Worm (Caenorhabditis elegans): ENCODE measurements around the gene srx-78.

DNA sequence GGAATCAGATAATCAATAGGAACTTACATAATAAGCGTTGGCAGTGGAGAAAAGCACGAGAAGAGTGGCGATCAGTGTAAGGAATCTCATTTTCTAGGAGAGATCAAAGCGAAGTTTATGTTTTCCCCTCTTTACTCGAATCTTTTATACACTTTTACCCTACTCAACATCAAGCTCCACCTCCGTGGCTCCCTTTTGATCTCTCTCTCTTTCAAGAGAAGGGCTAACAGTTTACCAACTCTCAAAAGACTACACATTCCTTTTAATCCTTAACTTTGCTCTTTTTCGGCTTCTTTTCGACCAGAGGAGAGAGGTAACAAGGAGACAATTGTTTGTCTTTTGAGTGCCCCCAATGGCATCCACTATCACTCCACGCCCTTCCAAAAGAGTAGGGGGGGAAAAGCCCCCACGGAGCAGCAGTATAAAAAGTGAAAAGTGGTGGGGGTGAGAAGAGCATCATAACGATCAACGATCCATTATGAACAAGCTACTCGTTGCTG is 7.6 kb upstream of the srx-78 start, which contains the start of the genes C01G10.15 and C01G10.6:
- TF ChIP-seq nhr-237 (tag; optimal IDR thresholded peaks at IDR 0.05), result no peak
- TF ChIP-seq tbx-2 (tag; optimal IDR thresholded peaks at IDR 0.05), result no peak
- no peak for TF ChIP-seq nfya-1 (tag; optimal IDR thresholded peaks at IDR 0.05; ENCODE audit: insufficient read depth)
- TF ChIP-seq aly-2 (tag; optimal IDR thresholded peaks at IDR 0.05), result no peak
- TF ChIP-seq ztf-11 (tag; optimal IDR thresholded peaks at IDR 0.05), result no peak
- no peak for TF ChIP-seq skn-1 (tag; optimal IDR thresholded peaks at IDR 0.05)
- TF ChIP-seq zag-1 (tag; optimal IDR thresholded peaks at IDR 0.05), result no peak
- TF ChIP-seq jun-1 (tag; optimal IDR thresholded peaks at IDR 0.05), result no peak
- TF ChIP-seq egl-27 (tag; optimal IDR thresholded peaks at IDR 0.05), result no peak
- peak; percentile 27 for TF ChIP-seq pha-4 (tag; optimal IDR thresholded peaks at IDR 0.05)
- TF ChIP-seq nhr-28 (tag; optimal IDR thresholded peaks at IDR 0.05), result no peak
- TF ChIP-seq ama-1 (optimal IDR thresholded peaks at IDR 0.05), result no peak
- TF ChIP-seq ZK546.5 (tag; optimal IDR thresholded peaks at IDR 0.05), result no peak
